Worm (Caenorhabditis elegans) whole organism, young adult: ENCODE data around the gene Y7A5A.3.

Experiments
- B0019.2 ChIP-seq: fragments of 200-800 bp; sonication (Bioruptor generic); conservative IDR thresholded peaks from 2 replicates; pipeline ENCODE4 v1.3.6; 2022; ENCODE audit warnings: missing genetic modification reagents, missing genetic modification characterization, missing compliant biosample characterization
- B0035.1 ChIP-seq: sonication (generic microtip); optimal IDR thresholded peaks from 2 replicates; lab custom pipeline; 2016; ENCODE audit warnings: missing genetic modification characterization, mild to moderate bottlenecking, missing compliant biosample characterization, missing genotype, missing genetic modification reagents
- B0261.1 ChIP-seq: sonication (generic microtip); optimal IDR thresholded peaks from 2 replicates; lab custom pipeline; 2016; ENCODE audit warnings: mild to moderate bottlenecking, missing genetic modification characterization, moderate library complexity, missing compliant biosample characterization
- F10E7.11 ChIP-seq: sonication (generic microtip); optimal IDR thresholded peaks from 2 replicates; lab custom pipeline; 2017; ENCODE audit warnings: mild to moderate bottlenecking, missing genetic modification characterization, moderate library complexity, missing compliant biosample characterization
- F49E8.2 ChIP-seq: sonication (generic microtip); optimal IDR thresholded peaks from 3 replicates; lab custom pipeline; 2017; ENCODE audit warnings: missing genetic modification characterization, mild to moderate bottlenecking, missing compliant biosample characterization, antibody characterized with exemption, moderate library complexity; ENCODE audit not compliant: insufficient read depth
- F55B11.4 ChIP-seq: sonication (generic microtip); optimal IDR thresholded peaks from 2 replicates; lab custom pipeline; 2016; ENCODE audit warnings: missing compliant biosample characterization, missing genetic modification characterization, borderline replicate concordance; ENCODE audit not compliant: insufficient read depth
- F57A8.1 ChIP-seq: fragments of 200-800 bp; sonication (Bioruptor generic); optimal IDR thresholded peaks from 2 replicates; lab custom pipeline; 2018; ENCODE audit warnings: mild to moderate bottlenecking, missing genetic modification characterization, moderate library complexity, missing compliant biosample characterization
- F57C9.4 ChIP-seq: sonication (generic microtip); optimal IDR thresholded peaks from 2 replicates; lab custom pipeline; 2017; ENCODE audit warnings: mild to moderate bottlenecking, missing genetic modification characterization, missing compliant biosample characterization
- K12H6.12 ChIP-seq: fragments of 200-800 bp; sonication (Bioruptor generic); optimal IDR thresholded peaks from 2 replicates; lab custom pipeline; 2018; ENCODE audit warnings: mild to moderate bottlenecking, missing genetic modification characterization, missing compliant biosample characterization
- T07F8.4 ChIP-seq: sonication (generic microtip); optimal IDR thresholded peaks from 2 replicates; lab custom pipeline; 2016; ENCODE audit warnings: mild to moderate bottlenecking, missing genetic modification characterization, moderate library complexity, missing compliant biosample characterization
- Y56A3A.18 ChIP-seq: fragments of 200-800 bp; sonication (Bioruptor generic); IDR thresholded peaks from 2 replicates; pipeline ENCODE4 v1.3.6; 2022; ENCODE audit warnings: missing genetic modification reagents, missing genetic modification characterization, missing compliant biosample characterization
- aptf-3 ChIP-seq: fragments of 200-800 bp; sonication (Bioruptor generic); IDR thresholded peaks from 2 replicates; pipeline ENCODE4 v1.3.6; 2022; ENCODE audit warnings: missing genetic modification characterization, missing compliant biosample characterization
- attf-3 ChIP-seq: fragments of 200-800 bp; sonication (Bioruptor generic); conservative IDR thresholded peaks from 2 replicates; pipeline ENCODE4 v1.3.6; 2022; ENCODE audit warnings: missing genetic modification reagents, missing genetic modification characterization, missing compliant biosample characterization
- attf-6 ChIP-seq: fragments of 200-800 bp; sonication (Bioruptor generic); IDR thresholded peaks from 2 replicates; pipeline ENCODE4 v1.3.6; 2022; ENCODE audit warnings: missing genetic modification reagents, missing genetic modification characterization, missing compliant biosample characterization
- ccch-3 ChIP-seq: fragments of 200-800 bp; sonication (Bioruptor generic); optimal IDR thresholded peaks from 2 replicates; lab custom pipeline; 2018; ENCODE audit warnings: mild to moderate bottlenecking, missing genetic modification characterization, missing compliant biosample characterization
- ceh-40 ChIP-seq: fragments of 200-800 bp; sonication (Bioruptor generic); IDR thresholded peaks from 2 replicates; pipeline ENCODE4 v1.3.6; 2022; ENCODE audit warnings: missing genetic modification characterization, missing compliant biosample characterization
- ceh-91 ChIP-seq: fragments of 200-800 bp; sonication (Bioruptor generic); IDR thresholded peaks from 2 replicates; pipeline ENCODE4 v1.3.6; 2022; ENCODE audit warnings: missing genetic modification reagents, missing genetic modification characterization, missing compliant biosample characterization
- chd-7 ChIP-seq: sonication (generic microtip); optimal IDR thresholded peaks from 2 replicates; lab custom pipeline; 2016; ENCODE audit warnings: mild to moderate bottlenecking, missing genetic modification characterization, moderate library complexity, missing compliant biosample characterization
- dox-1 ChIP-seq: fragments of 200-800 bp; sonication (Bioruptor generic); IDR thresholded peaks from 2 replicates; pipeline ENCODE4 v1.3.6; 2022; ENCODE audit warnings: missing genetic modification reagents, missing genetic modification characterization, missing compliant biosample characterization
- dpl-1 ChIP-seq: fragments of 150-350 bp; optimal IDR thresholded peaks from 2 replicates; lab custom pipeline; 2014; ENCODE audit warnings: missing biosample characterization, missing genetic modification reagents, missing genetic modification characterization
- ekl-4 ChIP-seq: fragments of 200-800 bp; sonication (Bioruptor generic); IDR thresholded peaks from 2 replicates; pipeline ENCODE4 v1.3.6; 2022; ENCODE audit warnings: missing genetic modification reagents, missing genetic modification characterization, missing compliant biosample characterization
- fkh-3 ChIP-seq: sonication (generic microtip); optimal IDR thresholded peaks from 2 replicates; lab custom pipeline; 2016; ENCODE audit warnings: mild to moderate bottlenecking, missing genetic modification characterization, missing compliant biosample characterization
- hmg-20 ChIP-seq: fragments of 200-800 bp; sonication (Bioruptor generic); IDR thresholded peaks from 2 replicates; pipeline ENCODE4 v1.3.6; 2022; ENCODE audit warnings: missing genetic modification reagents, missing genetic modification characterization, missing compliant biosample characterization
- hsf-1 ChIP-seq: fragments of 200-800 bp; sonication (Bioruptor generic); IDR thresholded peaks from 2 replicates; pipeline ENCODE4 v1.3.6; 2022; ENCODE audit warnings: missing genetic modification reagents, missing genetic modification characterization, missing compliant biosample characterization
- lag-1 ChIP-seq: fragments of 200-800 bp; sonication (Bioruptor generic); IDR thresholded peaks from 2 replicates; pipeline ENCODE4 v1.3.6; 2022; ENCODE audit warnings: missing genetic modification reagents, missing genetic modification characterization, missing compliant biosample characterization
- let-526 ChIP-seq: fragments of 200-800 bp; sonication (Bioruptor generic); IDR thresholded peaks from 2 replicates; pipeline ENCODE4 v1.3.6; 2022; ENCODE audit warnings: missing genetic modification reagents, missing genetic modification characterization, missing compliant biosample characterization
- let-607 ChIP-seq, 2 experiments: fragments of 200-800 bp in 1 of 2; sonication (Bioruptor generic) in 1 of 2; sonication (generic microtip) in 1 of 2; optimal IDR thresholded peaks; 2 replicates each; lab custom pipeline; 2016 to 2018; ENCODE audit warnings: mild to moderate bottlenecking in 2 of 2, missing compliant biosample characterization in 2 of 2, missing genetic modification characterization in 2 of 2, moderate library complexity in 2 of 2, missing genotype in 1 of 2
- lin-40 ChIP-seq: sonication (generic microtip); optimal IDR thresholded peaks from 2 replicates; lab custom pipeline; 2016; ENCODE audit warnings: missing genetic modification characterization, mild to moderate bottlenecking, missing compliant biosample characterization, missing genotype, missing genetic modification reagents
- lir-1 ChIP-seq: fragments of 200-800 bp; sonication (Bioruptor generic); conservative IDR thresholded peaks from 2 replicates; pipeline ENCODE4 v1.3.6; 2022; ENCODE audit warnings: missing genetic modification reagents, missing genetic modification characterization, missing compliant biosample characterization
- mel-28 ChIP-seq: sonication (generic microtip); optimal IDR thresholded peaks from 2 replicates; lab custom pipeline; 2016; ENCODE audit warnings: borderline replicate concordance, mild to moderate bottlenecking, missing genetic modification characterization, missing compliant biosample characterization
- nfya-1 ChIP-seq: sonication (generic microtip); optimal IDR thresholded peaks from 2 replicates; lab custom pipeline; 2017; ENCODE audit warnings: antibody characterized with exemption, missing compliant biosample characterization, missing genetic modification characterization, borderline replicate concordance; ENCODE audit not compliant: insufficient read depth
- nfyb-1 ChIP-seq: fragments of 200-800 bp; sonication (Bioruptor generic); IDR thresholded peaks from 2 replicates; pipeline ENCODE4 v1.3.6; 2022; ENCODE audit warnings: missing genetic modification reagents, missing genetic modification characterization, missing compliant biosample characterization
- nhr-27 ChIP-seq: fragments of 200-800 bp; sonication (Bioruptor generic); optimal IDR thresholded peaks from 2 replicates; lab custom pipeline; 2018; ENCODE audit warnings: mild to moderate bottlenecking, missing genetic modification characterization, moderate library complexity, missing compliant biosample characterization
- pha-4 ChIP-seq: fragments of 150-350 bp; sonication (generic microtip); optimal IDR thresholded peaks from 2 replicates; lab custom pipeline; 2014; ENCODE audit warnings: missing biosample characterization, missing genetic modification reagents, missing genetic modification characterization
- rec-8 ChIP-seq, 2 experiments: sonication (generic microtip); optimal IDR thresholded peaks; 2 replicates each; lab custom pipeline; 2016; ENCODE audit warnings: mild to moderate bottlenecking in 2 of 2, missing genetic modification characterization in 2 of 2, missing genetic modification reagents in 2 of 2, missing genotype in 2 of 2, missing biosample characterization in 1 of 2, missing compliant biosample characterization in 1 of 2, moderate library complexity in 1 of 2
- sdz-38 ChIP-seq: sonication (generic microtip); optimal IDR thresholded peaks from 2 replicates; lab custom pipeline; 2016; ENCODE audit warnings: missing genotype, missing genetic modification characterization, missing compliant biosample characterization
- sea-2 ChIP-seq: fragments of 200-800 bp; sonication (Bioruptor generic); IDR thresholded peaks from 2 replicates; pipeline ENCODE4 v1.3.6; 2022; ENCODE audit warnings: missing genetic modification characterization, missing compliant biosample characterization
- snpc-1.1 ChIP-seq: sonication (generic microtip); optimal IDR thresholded peaks from 2 replicates; lab custom pipeline; 2017; ENCODE audit warnings: missing genetic modification characterization, mild to moderate bottlenecking, missing compliant biosample characterization, antibody characterized with exemption, moderate library complexity, missing genotype, missing genetic modification reagents; ENCODE audit not compliant: insufficient read depth
- snpc-1.3 ChIP-seq: sonication (generic microtip); optimal IDR thresholded peaks from 2 replicates; lab custom pipeline; 2017; ENCODE audit warnings: missing genetic modification characterization, mild to moderate bottlenecking, missing compliant biosample characterization, antibody characterized with exemption, moderate library complexity, missing genotype, missing genetic modification reagents; ENCODE audit not compliant: insufficient read depth
- sptf-2 ChIP-seq: fragments of 200-800 bp; sonication (Bioruptor generic); optimal IDR thresholded peaks from 2 replicates; lab custom pipeline; 2018; ENCODE audit warnings: mild to moderate bottlenecking, missing genetic modification characterization, missing compliant biosample characterization
- tbx-9 ChIP-seq: sonication (generic microtip); optimal IDR thresholded peaks from 2 replicates; lab custom pipeline; 2016; ENCODE audit warnings: borderline replicate concordance, missing genetic modification characterization, inconsistent platforms, missing compliant biosample characterization
- tlf-1 ChIP-seq: fragments of 200-800 bp; sonication (Bioruptor generic); optimal IDR thresholded peaks from 2 replicates; lab custom pipeline; 2018; ENCODE audit warnings: mild to moderate bottlenecking, missing genetic modification characterization, missing compliant biosample characterization
- ztf-18 ChIP-seq: sonication (generic microtip); optimal IDR thresholded peaks from 2 replicates; lab custom pipeline; 2016; ENCODE audit warnings: missing genotype, mild to moderate bottlenecking, missing genetic modification characterization, missing compliant biosample characterization
- ztf-22 ChIP-seq: fragments of 200-800 bp; sonication (Bioruptor generic); optimal IDR thresholded peaks from 2 replicates; lab custom pipeline; 2018; ENCODE audit warnings: mild to moderate bottlenecking, missing genetic modification characterization, moderate library complexity, missing compliant biosample characterization

The Y7A5A.3 gene

DNA sequence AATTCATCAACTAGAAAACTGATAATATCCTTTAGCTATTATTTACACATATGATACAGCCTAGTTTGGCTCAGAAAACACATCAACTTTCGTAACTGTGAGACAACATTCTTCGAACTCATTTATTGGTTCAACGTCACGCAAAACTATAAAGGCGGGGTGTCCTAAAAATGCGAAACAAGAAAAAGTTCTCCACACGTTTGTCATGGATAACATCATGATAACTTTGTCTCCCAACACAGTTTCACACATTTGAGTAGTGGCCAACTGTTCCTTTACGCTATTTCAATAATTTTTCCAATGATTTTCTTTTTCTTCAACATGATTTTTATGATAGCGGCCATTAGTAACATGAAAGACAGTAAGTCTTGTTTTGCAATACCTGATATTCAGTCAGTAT, 37.8 kb downstream of the Y7A5A.3 start, which contains the start of gene srxa-9:
srxa-9 (plus strand) TSS at position 301 of the 400 bp plus-strand sequence.
- TF ChIP-seq ztf-18 (tag; lab: Kevin White, UChicago): no peak
- TF ChIP-seq tlf-1 (GFP tag; lab: Kevin White, UChicago): no peak
- TF ChIP-seq B0019.2: no peak
- TF ChIP-seq B0035.1 (tag; lab: Kevin White, UChicago): no peak
- TF ChIP-seq sptf-2 (GFP tag; lab: Kevin White, UChicago): no peak

DNA sequence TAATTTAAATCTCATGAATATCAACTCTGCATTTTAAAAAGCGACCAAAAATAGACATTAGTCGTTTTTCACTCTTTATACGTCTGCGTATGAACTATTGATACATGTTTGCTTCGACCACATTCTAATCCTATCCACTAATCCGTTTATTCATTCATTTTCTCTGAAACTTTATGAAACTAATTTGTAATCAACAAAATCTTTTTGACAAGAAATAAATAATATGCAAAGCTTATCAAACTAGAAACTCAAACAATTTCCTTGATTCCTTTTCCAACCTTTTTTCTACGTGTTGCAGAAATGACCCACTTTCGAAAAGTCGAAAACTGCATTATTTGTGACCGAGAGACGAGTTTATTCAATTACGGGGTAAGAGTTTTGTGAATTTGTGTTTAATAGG, 42.2 kb downstream of the Y7A5A.3 start, which contains the start of gene nhr-255:
nhr-255 (plus strand) TSS at position 301 of the 400 bp plus-strand sequence.
- TF ChIP-seq F55B11.4: no peak
- no peak for TF ChIP-seq F10E7.11 (tag; lab: Kevin White, UChicago)
- TF ChIP-seq attf-3 (GFP tag; lab: Robert Waterston, UW): no peak
- no peak for TF ChIP-seq B0261.1
- no peak for TF ChIP-seq attf-6
- no peak for TF ChIP-seq ceh-40 (GFP tag; lab: Robert Waterston, UW)
- no peak for TF ChIP-seq let-526 (GFP tag; lab: Robert Waterston, UW)
- TF ChIP-seq ztf-22 (GFP tag; lab: Kevin White, UChicago): no peak
- no peak for TF ChIP-seq K12H6.12 (tag; lab: Kevin White, UChicago)
- no peak for TF ChIP-seq rec-8 (tag; optimal IDR thresholded peaks at IDR 0.05; lab: Kevin White, UChicago)
- TF ChIP-seq aptf-3 (GFP tag; lab: Robert Waterston, UW): no peak
- TF ChIP-seq lag-1 (GFP tag; lab: Robert Waterston, UW): no peak
- no peak for TF ChIP-seq dpl-1 (GFP tag; lab: Kevin White, UChicago)
- TF ChIP-seq T07F8.4 (tag; lab: Kevin White, UChicago): no peak
- no peak for TF ChIP-seq sdz-38 (tag; lab: Kevin White, UChicago)

DNA sequence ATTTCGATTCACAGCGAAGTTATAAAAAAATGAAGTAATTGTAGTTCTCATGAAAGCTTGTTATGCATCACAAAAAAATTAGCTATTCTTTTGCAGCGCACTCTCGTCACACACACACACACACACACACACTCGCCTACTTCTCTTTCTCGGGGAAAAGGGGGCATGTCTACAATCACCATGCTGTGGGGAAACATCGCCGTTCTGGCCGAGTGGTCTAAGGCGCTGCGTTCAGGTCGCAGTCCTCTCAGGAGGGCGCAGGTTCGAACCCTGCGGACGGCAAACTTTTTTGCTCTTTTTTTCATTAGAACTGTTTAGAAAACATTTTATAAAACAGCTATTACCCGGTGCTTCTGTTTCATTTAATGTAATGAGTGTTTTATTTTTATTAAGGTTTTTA, 42.6 kb downstream of the Y7A5A.3 start:
- TF ChIP-seq nfyb-1 (GFP tag; lab: Robert Waterston, UW) (peak; percentile 88), Y56A3A.18 (GFP tag; lab: Robert Waterston, UW) (peak; percentile 67; the same call in 1 of the 2 replicates), fkh-3 (tag; lab: Kevin White, UChicago) (peak; percentile 48), pha-4 (tag; lab: Kevin White, UChicago) (no peak), F57C9.4 (no peak), snpc-1.3 (tag; lab: Kevin White, UChicago) (peak; percentile 11), lin-40 (tag; lab: Kevin White, UChicago) (peak; percentile 56), B0035.1 (tag; lab: Kevin White, UChicago) (peak; percentile 74), let-526 (GFP tag; lab: Robert Waterston, UW) (no peak), hsf-1 (GFP tag; lab: Robert Waterston, UW) (no peak), mel-28 (no peak), lir-1 (peak; percentile 68), ztf-18 (tag; lab: Kevin White, UChicago) (peak; percentile 80), F49E8.2 (tag; lab: Kevin White, UChicago) (peak; percentile 20), let-607 (tag; optimal IDR thresholded peaks at IDR 0.05; lab: Kevin White, UChicago) (peak; percentile 29 to 42), ccch-3 (GFP tag; lab: Kevin White, UChicago) (no peak), dox-1 (GFP tag; lab: Robert Waterston, UW) (peak; percentile 93), sea-2 (GFP tag; lab: Robert Waterston, UW) (peak; percentile 14; the same call in 1 of the 2 replicates), F57A8.1 (GFP tag; lab: Kevin White, UChicago) (peak; percentile 56), ekl-4 (GFP tag; lab: Robert Waterston, UW) (no peak), snpc-1.1 (tag; lab: Kevin White, UChicago) (peak; percentile 72), nfya-1 (no peak), nhr-27 (no peak), chd-7 (tag; lab: Kevin White, UChicago) (peak; percentile 65), hmg-20 (GFP tag; lab: Robert Waterston, UW) (peak; percentile 81), B0261.1 (peak; percentile 98), tbx-9 (tag; lab: Kevin White, UChicago) (no peak), ceh-91 (GFP tag; lab: Robert Waterston, UW) (no peak)
